Worm (Caenorhabditis elegans): ENCODE measurements around the gene kin-18.

DNA sequence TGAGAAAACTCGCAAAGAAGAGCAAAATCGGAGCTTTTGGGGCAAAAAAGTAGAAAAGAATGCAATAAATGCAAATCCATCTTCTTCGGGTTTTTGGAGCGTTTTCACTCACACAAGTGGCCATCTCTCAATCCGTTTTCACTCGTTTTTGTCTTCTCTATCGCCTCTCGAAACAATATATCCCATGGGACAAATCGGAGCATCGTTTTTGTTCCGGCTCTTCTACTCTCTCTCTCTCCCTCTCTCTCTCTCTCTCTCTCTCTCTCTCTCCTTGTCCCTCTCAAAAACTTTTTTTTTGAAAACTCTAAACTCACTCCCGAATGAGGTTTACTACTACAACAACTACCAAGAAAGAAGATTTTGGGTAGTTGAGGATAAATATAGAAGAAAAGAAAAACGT, 23.1 kb downstream of the kin-18 start:
- TF ChIP-seq hlh-30 (tag; optimal IDR thresholded peaks at IDR 0.05; ENCODE audit: insufficient read depth) (no peak), nhr-11 (tag; optimal IDR thresholded peaks at IDR 0.05) (no peak), sox-2 (GFP tag; IDR thresholded peaks at IDR 0.05) (no peak), pha-4 (tag; optimal IDR thresholded peaks at IDR 0.05) (no peak), ets-4 (tag; optimal IDR thresholded peaks at IDR 0.05) (no peak), pqm-1 (tag; optimal IDR thresholded peaks at IDR 0.05) (no peak), sox-4 (tag; optimal IDR thresholded peaks at IDR 0.05) (no peak), lin-11 (tag; optimal IDR thresholded peaks at IDR 0.05) (no peak)
